Worm (Caenorhabditis elegans) whole organism, early embryonic: ENCODE results near the gene cest-24.

Source experiments
- B0310.2 ChIP-seq: sonication (generic microtip); optimal IDR thresholded peaks from 2 replicates; lab custom pipeline; 2016; ENCODE audit warnings: mild to moderate bottlenecking, missing genetic modification characterization, missing compliant biosample characterization
- F13C5.2 ChIP-seq: sonication (generic microtip); optimal IDR thresholded peaks from 2 replicates; lab custom pipeline; 2017; ENCODE audit warnings: mild to moderate bottlenecking, missing genetic modification characterization, inconsistent platforms, missing compliant biosample characterization
- aly-1 ChIP-seq: sonication (generic microtip); optimal IDR thresholded peaks from 2 replicates; lab custom pipeline; 2016; ENCODE audit warnings: missing genetic modification characterization, missing compliant biosample characterization
- ama-1 ChIP-seq: fragments of 150-350 bp; optimal IDR thresholded peaks from 2 replicates; lab custom pipeline; 2014
- ceh-13 ChIP-seq: fragments of 200-800 bp; sonication (Bioruptor generic); optimal IDR thresholded peaks from 2 replicates; lab custom pipeline; 2018; ENCODE audit warnings: mild to moderate bottlenecking, missing genetic modification characterization, missing compliant biosample characterization
- ceh-36 ChIP-seq: sonication (generic microtip); optimal IDR thresholded peaks from 2 replicates; lab custom pipeline; 2016; ENCODE audit warnings: missing genetic modification characterization, inconsistent platforms, missing compliant biosample characterization
- ets-7 ChIP-seq: sonication (generic microtip); optimal IDR thresholded peaks from 2 replicates; lab custom pipeline; 2016; ENCODE audit warnings: missing genotype, missing genetic modification characterization, missing compliant biosample characterization
- flt-1 ChIP-seq: fragments of 200-800 bp; sonication (Bioruptor generic); IDR thresholded peaks from 2 replicates; pipeline ENCODE4 v1.3.6; 2022; ENCODE audit warnings: missing genetic modification characterization, missing compliant biosample characterization
- hmbx-1 ChIP-seq: sonication (generic microtip); optimal IDR thresholded peaks from 2 replicates; lab custom pipeline; 2016; ENCODE audit warnings: mild to moderate bottlenecking, missing genetic modification characterization, missing compliant biosample characterization
- scrt-1 ChIP-seq: fragments of 200-800 bp; sonication (Bioruptor generic); IDR thresholded peaks from 2 replicates; pipeline ENCODE4 v1.3.6; 2022; ENCODE audit warnings: missing genetic modification characterization, missing compliant biosample characterization
- sea-1 ChIP-seq: fragments of 200-800 bp; sonication (Bioruptor generic); conservative IDR thresholded peaks from 2 replicates; pipeline ENCODE4 v1.3.6; 2022; ENCODE audit warnings: missing genetic modification characterization, missing compliant biosample characterization
- tbx-11 ChIP-seq: fragments of 200-800 bp; sonication (Bioruptor generic); IDR thresholded peaks from 2 replicates; pipeline ENCODE4 v1.3.6; 2022; ENCODE audit warnings: missing genetic modification characterization, missing compliant biosample characterization
- tbx-37 ChIP-seq: fragments of 200-800 bp; sonication (Bioruptor generic); conservative IDR thresholded peaks from 2 replicates; pipeline ENCODE4 v1.3.6; 2022; ENCODE audit warnings: missing genetic modification reagents, missing genetic modification characterization, missing compliant biosample characterization

DNA sequence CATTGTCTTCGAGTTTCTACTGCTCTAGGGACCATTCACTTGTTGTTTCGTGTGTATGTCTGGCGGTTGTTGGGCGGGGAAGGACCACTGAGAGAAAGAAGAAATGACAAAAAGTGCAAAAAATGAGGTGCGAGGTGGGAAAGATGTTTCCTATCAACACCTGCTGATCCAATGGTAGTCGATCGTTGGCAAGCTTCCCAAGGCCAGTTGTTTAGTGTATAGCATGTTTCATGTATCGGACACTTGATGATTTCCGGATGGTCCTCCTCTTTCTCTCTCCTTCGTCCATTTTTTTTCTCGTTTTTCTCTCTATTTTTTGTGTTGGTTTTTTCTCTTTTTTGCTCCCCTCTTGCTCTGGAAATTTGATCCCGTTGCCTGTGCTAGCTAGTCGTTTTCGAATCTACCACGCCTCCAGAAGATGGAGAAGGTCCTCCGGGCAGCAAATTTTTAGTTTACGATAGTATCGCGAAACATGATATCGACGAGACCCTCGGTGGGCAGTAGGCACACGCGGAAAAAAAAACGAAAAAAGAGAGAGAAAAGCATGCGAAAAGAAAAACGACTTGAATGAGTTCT is 29.4 kb downstream of the cest-24 start:
- TF ChIP-seq ama-1 = no peak
- no peak for TF ChIP-seq hmbx-1
- no peak for TF ChIP-seq tbx-11 (GFP tag; lab: Robert Waterston, UW)
- TF ChIP-seq tbx-37 = no peak
- no peak for TF ChIP-seq flt-1 (GFP tag; lab: Robert Waterston, UW)
- TF ChIP-seq F13C5.2 = no peak
- no peak for TF ChIP-seq B0310.2 (tag; lab: Kevin White, UChicago)
- TF ChIP-seq ceh-13 = no peak
- TF ChIP-seq aly-1 (tag; lab: Kevin White, UChicago) = no peak
- TF ChIP-seq ets-7 (tag; lab: Kevin White, UChicago) = no peak
- no peak for TF ChIP-seq ceh-36 (tag; lab: Kevin White, UChicago)
- TF ChIP-seq sea-1 (GFP tag; lab: Robert Waterston, UW) = no peak
- no peak for TF ChIP-seq scrt-1 (GFP tag; lab: Robert Waterston, UW)
